Worm (Caenorhabditis elegans): ENCODE results near the gene oac-29.

DNA sequence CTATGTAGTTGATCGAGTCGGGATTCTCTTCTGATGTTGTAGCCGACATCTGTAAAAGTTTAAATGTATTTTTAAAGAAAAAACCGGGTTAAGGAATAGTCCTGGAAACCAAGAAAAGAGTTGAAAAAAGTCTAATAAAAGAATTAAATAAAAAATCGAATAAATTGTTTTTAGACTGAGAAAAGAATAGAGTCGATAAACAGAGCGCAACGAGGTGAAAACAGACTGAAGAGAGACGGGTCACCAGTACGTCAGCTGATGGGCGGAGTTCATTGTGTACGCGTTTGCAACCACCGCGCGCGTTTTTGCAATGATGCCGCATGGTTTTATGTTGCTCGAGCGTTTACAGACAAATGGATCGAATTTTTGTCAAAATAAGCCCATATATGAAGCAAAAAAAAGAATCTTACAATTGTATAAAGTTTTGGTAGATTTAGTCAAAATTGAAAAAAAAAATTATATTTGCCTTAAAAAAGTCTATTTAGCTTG, 4.2 kb downstream of the oac-29 start, which contains the start of gene atg-18:
- TF ChIP-seq nfya-1 (tag; optimal IDR thresholded peaks at IDR 0.05) (peak; percentile 68), ceh-18 (tag; optimal IDR thresholded peaks at IDR 0.05) (peak; percentile 38), odd-2 (tag; optimal IDR thresholded peaks at IDR 0.05) (peak; percentile 20), ets-4 (tag; optimal IDR thresholded peaks at IDR 0.05) (peak; percentile 25), pqm-1 (tag; optimal IDR thresholded peaks at IDR 0.05) (peak; percentile 36)
